Worm (Caenorhabditis elegans) whole organism, midembryonic: ENCODE results near the gene F31A3.3.

Experiments used
- T22C8.4 ChIP-seq: fragments of 200-800 bp; sonication (Bioruptor generic); IDR thresholded peaks from 2 replicates; pipeline ENCODE4 v1.3.6; 2022; ENCODE audit warnings: missing genetic modification characterization, missing compliant biosample characterization
- cog-1 ChIP-seq: sonication (generic microtip); optimal IDR thresholded peaks from 2 replicates; lab custom pipeline; 2016; ENCODE audit warnings: missing genetic modification characterization, missing compliant biosample characterization
- flt-1 ChIP-seq: fragments of 200-800 bp; sonication (Bioruptor generic); IDR thresholded peaks from 2 replicates; pipeline ENCODE4 v1.3.6; 2022; ENCODE audit warnings: missing genetic modification characterization, missing compliant biosample characterization
- klf-2 ChIP-seq: fragments of 200-800 bp; sonication (Bioruptor generic); conservative IDR thresholded peaks from 2 replicates; pipeline ENCODE4 v1.3.6; 2022; ENCODE audit warnings: missing genetic modification reagents, missing genetic modification characterization, missing compliant biosample characterization
- med-1 ChIP-seq: sonication (generic microtip); optimal IDR thresholded peaks from 2 replicates; lab custom pipeline; 2017; ENCODE audit warnings: missing genetic modification characterization, mild to moderate bottlenecking, missing compliant biosample characterization, antibody characterized with exemption, missing genetic modification reagents; ENCODE audit not compliant: insufficient read depth
- ref-1 ChIP-seq: fragments of 200-800 bp; sonication (Bioruptor generic); conservative IDR thresholded peaks from 2 replicates; pipeline ENCODE4 v1.3.6; 2022; ENCODE audit warnings: missing genetic modification reagents, missing genetic modification characterization, missing compliant biosample characterization
- tab-1 ChIP-seq: fragments of 200-800 bp; sonication (Bioruptor generic); IDR thresholded peaks from 2 replicates; pipeline ENCODE4 v1.3.6; 2022; ENCODE audit warnings: missing genetic modification characterization, missing compliant biosample characterization
- ztf-23 ChIP-seq: fragments of 200-800 bp; sonication (Bioruptor generic); IDR thresholded peaks from 2 replicates; pipeline ENCODE4 v1.3.6; 2022; ENCODE audit warnings: missing genetic modification reagents, missing genetic modification characterization, missing compliant biosample characterization
- ztf-29 ChIP-seq: fragments of 200-800 bp; sonication (Bioruptor generic); IDR thresholded peaks from 2 replicates; pipeline ENCODE4 v1.3.6; 2022; ENCODE audit warnings: missing genetic modification reagents, missing genetic modification characterization, missing compliant biosample characterization

The F31A3.3 gene

ce11 chrX:17539968-17540367 is 6.1 kb upstream of the F31A3.3 start:
- no peak for TF ChIP-seq flt-1 (GFP tag; lab: Robert Waterston, UW)
- no peak for TF ChIP-seq cog-1

DNA sequence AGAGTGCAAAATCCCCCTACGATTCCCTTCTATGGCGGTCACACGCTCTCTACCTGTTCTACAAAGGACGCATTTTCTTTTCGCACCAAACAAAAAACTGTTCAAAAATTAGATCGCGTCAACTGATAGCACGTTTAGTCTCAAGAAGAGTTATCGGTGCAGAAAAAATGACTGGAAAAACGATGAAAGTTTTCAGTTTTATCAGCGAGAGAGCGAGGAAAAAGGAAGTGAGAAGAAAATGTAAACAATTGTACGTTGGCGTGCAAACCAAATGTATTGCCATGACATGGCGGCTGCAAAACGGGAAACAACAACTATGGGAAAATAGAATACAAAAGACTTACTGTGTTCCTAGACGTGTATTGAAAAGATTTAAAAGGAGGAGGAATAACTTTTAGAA is 3.7 kb upstream of the F31A3.3 start:
- TF ChIP-seq klf-2 (GFP tag; lab: Robert Waterston, UW) = no peak
- TF ChIP-seq cog-1 = no peak
- TF ChIP-seq ref-1 = no peak
- TF ChIP-seq med-1 (GFP tag; lab: Kevin White, UChicago) = no peak
- TF ChIP-seq tab-1 (GFP tag; lab: Robert Waterston, UW) = no peak
- no peak for TF ChIP-seq ztf-29 (GFP tag; lab: Robert Waterston, UW)
- TF ChIP-seq flt-1 (GFP tag; lab: Robert Waterston, UW) = no peak

ce11 chrX:17534877-17535276 is 1.0 kb upstream of the F31A3.3 start:
- no peak for TF ChIP-seq ztf-29 (GFP tag; lab: Robert Waterston, UW)
- TF ChIP-seq med-1 (GFP tag; lab: Kevin White, UChicago) = no peak
- no peak for TF ChIP-seq ztf-23 (GFP tag; lab: Robert Waterston, UW)
- no peak for TF ChIP-seq cog-1
- TF ChIP-seq ref-1 = no peak
- no peak for TF ChIP-seq klf-2 (GFP tag; lab: Robert Waterston, UW)
- no peak for TF ChIP-seq tab-1 (GFP tag; lab: Robert Waterston, UW)
- TF ChIP-seq flt-1 (GFP tag; lab: Robert Waterston, UW) = no peak
- TF ChIP-seq T22C8.4 = no peak

- TF ChIP-seq med-1 (GFP tag; lab: Kevin White, UChicago) (no peak), tab-1 (GFP tag; lab: Robert Waterston, UW) (no peak), cog-1 (no peak), flt-1 (GFP tag; lab: Robert Waterston, UW) (no peak), ref-1 (no peak), klf-2 (GFP tag; lab: Robert Waterston, UW) (no peak), ztf-29 (GFP tag; lab: Robert Waterston, UW) (no peak), ztf-23 (GFP tag; lab: Robert Waterston, UW) (no peak), T22C8.4 (no peak)
Measured at ce11 chrX:17528068-17528467, 5.8 kb downstream of the F31A3.3 start, which contains the start of gene sup-10. Gene sup-10, plus strand, starts transcription at chrX:17528344.

ce11 chrX:17527377-17527776 is 6.5 kb downstream of the F31A3.3 start:
- TF ChIP-seq tab-1 (GFP tag; lab: Robert Waterston, UW) = no peak
- TF ChIP-seq med-1 (GFP tag; lab: Kevin White, UChicago) = no peak
- no peak for TF ChIP-seq ref-1
- TF ChIP-seq klf-2 (GFP tag; lab: Robert Waterston, UW) = no peak
- TF ChIP-seq ztf-29 (GFP tag; lab: Robert Waterston, UW) = no peak
- TF ChIP-seq cog-1 = no peak
- TF ChIP-seq flt-1 (GFP tag; lab: Robert Waterston, UW) = no peak
- TF ChIP-seq ztf-23 (GFP tag; lab: Robert Waterston, UW) = no peak
- TF ChIP-seq T22C8.4 = no peak

ce11 chrX:17521425-17521824 is 12.4 kb downstream of the F31A3.3 start:
- no peak for TF ChIP-seq cog-1
- no peak for TF ChIP-seq klf-2 (GFP tag; lab: Robert Waterston, UW)
- no peak for TF ChIP-seq T22C8.4
- no peak for TF ChIP-seq med-1 (GFP tag; lab: Kevin White, UChicago)
- no peak for TF ChIP-seq ztf-29 (GFP tag; lab: Robert Waterston, UW)
- TF ChIP-seq tab-1 (GFP tag; lab: Robert Waterston, UW) = no peak
- no peak for TF ChIP-seq flt-1 (GFP tag; lab: Robert Waterston, UW)
- no peak for TF ChIP-seq ztf-23 (GFP tag; lab: Robert Waterston, UW)
- no peak for TF ChIP-seq ref-1

ce11 chrX:17519476-17519875 is 14.4 kb downstream of the F31A3.3 start:
- no peak for TF ChIP-seq klf-2 (GFP tag; lab: Robert Waterston, UW)
- TF ChIP-seq T22C8.4 = no peak
- TF ChIP-seq med-1 (GFP tag; lab: Kevin White, UChicago) = no peak
- TF ChIP-seq ztf-23 (GFP tag; lab: Robert Waterston, UW) = no peak
- TF ChIP-seq tab-1 (GFP tag; lab: Robert Waterston, UW) = no peak

DNA sequence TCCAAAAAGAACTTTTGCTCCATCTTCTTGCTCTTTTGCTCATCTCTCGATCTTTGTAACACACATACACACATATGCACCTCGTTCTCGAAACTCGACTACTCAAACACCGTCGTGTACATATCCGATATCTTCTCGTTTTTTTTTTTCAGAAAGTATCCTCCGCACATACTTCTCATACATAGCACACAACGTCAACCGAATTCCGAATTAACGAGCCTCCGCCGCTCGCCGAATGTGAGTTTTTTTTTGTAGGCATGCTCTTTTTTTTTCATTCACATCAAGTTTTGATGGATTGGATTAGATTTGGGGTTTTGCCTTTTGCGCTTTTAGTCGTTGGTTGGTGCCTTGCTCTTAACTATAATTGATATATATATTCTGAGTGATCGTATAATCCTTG is 15.6 kb downstream of the F31A3.3 start:
- TF ChIP-seq T22C8.4 = no peak
- no peak for TF ChIP-seq ztf-29 (GFP tag; lab: Robert Waterston, UW)
- no peak for TF ChIP-seq cog-1
- TF ChIP-seq med-1 (GFP tag; lab: Kevin White, UChicago) = no peak
- no peak for TF ChIP-seq klf-2 (GFP tag; lab: Robert Waterston, UW)
- no peak for TF ChIP-seq tab-1 (GFP tag; lab: Robert Waterston, UW)
- no peak for TF ChIP-seq ref-1
- no peak for TF ChIP-seq ztf-23 (GFP tag; lab: Robert Waterston, UW)
- no peak for TF ChIP-seq flt-1 (GFP tag; lab: Robert Waterston, UW)

DNA sequence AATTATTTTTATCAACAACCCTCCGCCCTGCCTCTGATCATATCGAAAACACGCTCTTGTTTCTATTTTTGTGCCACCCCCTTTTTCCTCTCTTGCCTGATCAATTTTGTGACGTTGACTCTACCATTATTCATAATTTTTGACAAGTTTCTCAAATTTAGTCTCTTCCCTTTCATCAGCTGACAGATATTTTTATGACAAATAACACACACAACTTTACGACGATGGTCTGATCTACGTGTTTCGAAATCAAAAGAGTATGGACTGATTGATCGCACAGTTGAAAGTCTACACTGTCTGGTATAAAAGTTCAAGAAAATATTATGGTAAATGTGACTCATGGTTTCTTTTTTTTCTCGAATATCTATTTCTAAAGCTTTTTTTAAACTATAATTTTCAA is 16.0 kb downstream of the F31A3.3 start:
- TF ChIP-seq tab-1 (GFP tag; lab: Robert Waterston, UW) = no peak
- TF ChIP-seq ztf-29 (GFP tag; lab: Robert Waterston, UW) = no peak
- no peak for TF ChIP-seq klf-2 (GFP tag; lab: Robert Waterston, UW)
- TF ChIP-seq flt-1 (GFP tag; lab: Robert Waterston, UW) = no peak
- TF ChIP-seq T22C8.4 = no peak
- TF ChIP-seq med-1 (GFP tag; lab: Kevin White, UChicago) = no peak
- no peak for TF ChIP-seq ztf-23 (GFP tag; lab: Robert Waterston, UW)
- no peak for TF ChIP-seq cog-1
- no peak for TF ChIP-seq ref-1

ce11 chrX:17516941-17517340 is 16.9 kb downstream of the F31A3.3 start:
- TF ChIP-seq cog-1 (no peak), med-1 (GFP tag; lab: Kevin White, UChicago) (no peak), tab-1 (GFP tag; lab: Robert Waterston, UW) (no peak), ztf-29 (GFP tag; lab: Robert Waterston, UW) (no peak), ztf-23 (GFP tag; lab: Robert Waterston, UW) (no peak), flt-1 (GFP tag; lab: Robert Waterston, UW) (no peak), T22C8.4 (no peak), ref-1 (no peak)
